Fruit fly (Drosophila melanogaster) whole organism, wandering third instar larva: ENCODE results near the gene Agpat1.

Source experiments
- Abd-B ChIP-seq: fragments of >200 bp; optimal IDR thresholded peaks from 2 replicates; lab custom pipeline; 2017; ENCODE audit warnings: missing biosample characterization, missing genetic modification characterization
- CrebA ChIP-seq: fragments of 200-800 bp; sonication (Bioruptor generic); optimal IDR thresholded peaks from 2 replicates; lab custom pipeline; 2016; ENCODE audit warnings: missing biosample characterization, mild to moderate bottlenecking, missing genetic modification characterization, borderline replicate concordance
- GATAd ChIP-seq: sonication (Bioruptor generic); optimal IDR thresholded peaks from 2 replicates; lab custom pipeline; 2016; ENCODE audit warnings: missing biosample characterization, missing genetic modification characterization
- Hr78 ChIP-seq: fragments of >200 bp; optimal IDR thresholded peaks from 2 replicates; lab custom pipeline; 2017; ENCODE audit warnings: missing biosample characterization, missing genetic modification characterization
- Hr83 ChIP-seq: fragments of 200-300 bp; sonication (Bioruptor generic); optimal IDR thresholded peaks from 2 replicates; lab custom pipeline; 2016; ENCODE audit warnings: missing biosample characterization, mild to moderate bottlenecking, missing genetic modification characterization, moderate library complexity; ENCODE audit not compliant: poor library complexity, severe bottlenecking
- Myc ChIP-seq: fragments of >200 bp; optimal IDR thresholded peaks from 2 replicates; lab custom pipeline; 2017
- OdsH ChIP-seq: fragments of 200-800 bp; sonication (Bioruptor generic); optimal IDR thresholded peaks from 2 replicates; lab custom pipeline; 2016; ENCODE audit warnings: missing biosample characterization, mild to moderate bottlenecking, missing genetic modification characterization
- Vsx2 ChIP-seq: fragments of 200-300, 225-300 bp; sonication (Bioruptor generic); optimal IDR thresholded peaks from 2 replicates; lab custom pipeline; 2018; ENCODE audit warnings: missing biosample characterization, missing genetic modification characterization; ENCODE audit not compliant: partially characterized antibody
- ey ChIP-seq: fragments of 200-800 bp; sonication (Bioruptor generic); optimal IDR thresholded peaks from 2 replicates; lab custom pipeline; 2016; ENCODE audit warnings: missing biosample characterization, missing genetic modification characterization
- sage ChIP-seq: fragments of 200-800 bp; sonication (Bioruptor generic); optimal IDR thresholded peaks from 2 replicates; lab custom pipeline; 2016; ENCODE audit warnings: missing biosample characterization, mild to moderate bottlenecking, missing genetic modification characterization
- tai ChIP-seq: sonication (Bioruptor generic); optimal IDR thresholded peaks from 2 replicates; lab custom pipeline; 2016; ENCODE audit warnings: missing biosample characterization, missing genetic modification characterization
- usp ChIP-seq: fragments of >200 bp; optimal IDR thresholded peaks from 2 replicates; lab custom pipeline; 2017; ENCODE audit warnings: missing biosample characterization, missing genetic modification characterization

DNA sequence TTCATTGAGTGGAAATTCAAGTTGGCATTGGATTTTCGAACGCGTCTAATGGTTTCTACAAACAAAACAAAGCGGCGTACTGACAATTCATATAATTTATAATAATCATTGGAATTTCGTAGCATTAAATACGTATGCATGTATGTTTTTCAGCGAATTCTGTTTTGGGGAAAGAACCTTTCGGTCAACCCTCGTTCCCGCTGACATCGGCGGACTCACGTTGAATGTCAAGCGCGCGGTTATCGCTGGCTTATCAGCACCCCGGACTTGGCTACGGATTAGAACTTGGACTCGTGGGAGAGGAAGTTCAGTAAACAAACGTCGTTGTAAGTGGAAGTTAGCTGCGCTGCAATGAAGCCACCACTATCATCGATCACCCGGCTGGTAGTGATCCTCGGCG lies 36.3 kb downstream of the Agpat1 start, which contains the start of gene Nep6:
- TF ChIP-seq usp, result no peak
- no peak for TF ChIP-seq CrebA (GFP tag; lab: Kevin White, UChicago)
- TF ChIP-seq tai (GFP tag; lab: Kevin White, UChicago), result no peak
- TF ChIP-seq sage (GFP tag; lab: Kevin White, UChicago), result no peak
- TF ChIP-seq Hr83, result no peak
- no peak for TF ChIP-seq ey (GFP tag; lab: Kevin White, UChicago)
- no peak for TF ChIP-seq Vsx2 (GFP tag; lab: Kevin White, UChicago)
- TF ChIP-seq Hr78 (GFP tag; lab: Kevin White, UChicago), result no peak
- no peak for TF ChIP-seq GATAd (GFP tag; lab: Kevin White, UChicago)
- TF ChIP-seq Abd-B (GFP tag; lab: Kevin White, UChicago), result no peak
- TF ChIP-seq OdsH (GFP tag; lab: Kevin White, UChicago), result no peak
- TF ChIP-seq Myc (lab: Kevin White, UChicago), result no peak
